Fruit fly (Drosophila melanogaster) whole organism, embryonic: ENCODE measurements around the gene InR.

Experiments
- Abd-B ChIP-seq: fragments of 200-800 bp; sonication (Bioruptor generic); optimal IDR thresholded peaks from 2 replicates; lab custom pipeline; 2018; ENCODE audit warnings: missing biosample characterization, mild to moderate bottlenecking, missing genetic modification characterization, moderate library complexity
- B-H2 ChIP-seq: fragments of 200-800 bp; sonication (Bioruptor generic); optimal IDR thresholded peaks from 2 replicates; lab custom pipeline; 2018; ENCODE audit warnings: missing biosample characterization, mild to moderate bottlenecking, missing genetic modification characterization
- Blimp-1 ChIP-seq: fragments of 200-800 bp; sonication (Bioruptor generic); optimal IDR thresholded peaks from 3 replicates; lab custom pipeline; 2018; ENCODE audit warnings: missing biosample characterization, missing genetic modification characterization, mild to moderate bottlenecking, moderate library complexity, missing genetic modification reagents
- CG10267 ChIP-seq: fragments of 200-800 bp; sonication (Bioruptor generic); optimal IDR thresholded peaks from 2 replicates; lab custom pipeline; 2018; ENCODE audit warnings: missing biosample characterization, mild to moderate bottlenecking, missing genetic modification characterization, moderate library complexity
- CG10543 ChIP-seq: fragments of 200-800 bp; sonication (Bioruptor generic); optimal IDR thresholded peaks from 3 replicates; lab custom pipeline; 2017; ENCODE audit warnings: missing biosample characterization, mild to moderate bottlenecking, missing genetic modification characterization, moderate library complexity
- CG14014 ChIP-seq: fragments of 200-800 bp; sonication (Bioruptor generic); IDR thresholded peaks from 2 replicates; pipeline ENCODE4 v1.3.6; 2022; ENCODE audit warnings: missing biosample characterization, missing genetic modification characterization
- CG15073 ChIP-seq: fragments of 200-800 bp; sonication (Bioruptor generic); optimal IDR thresholded peaks from 2 replicates; lab custom pipeline; 2016; ENCODE audit warnings: missing biosample characterization, missing genetic modification characterization
- CG15601 ChIP-seq: fragments of 200-800 bp; sonication (Bioruptor generic); optimal IDR thresholded peaks from 3 replicates; lab custom pipeline; 2019; ENCODE audit warnings: missing biosample characterization, mild to moderate bottlenecking, missing genetic modification characterization, moderate library complexity
- CG15696 ChIP-seq: fragments of 200-800 bp; sonication (Bioruptor generic); optimal IDR thresholded peaks from 2 replicates; lab custom pipeline; 2019; ENCODE audit warnings: missing biosample characterization, mild to moderate bottlenecking, missing genetic modification characterization, moderate library complexity
- CG17829 ChIP-seq: fragments of 200-800 bp; optimal IDR thresholded peaks from 2 replicates; lab custom pipeline; 2019; ENCODE audit warnings: missing biosample characterization, mild to moderate bottlenecking, missing genetic modification characterization, moderate library complexity
- CG17912 ChIP-seq: fragments of 200-800 bp; sonication (Bioruptor generic); optimal IDR thresholded peaks from 2 replicates; lab custom pipeline; 2018; ENCODE audit warnings: missing biosample characterization, mild to moderate bottlenecking, missing genetic modification characterization
- CG31441 ChIP-seq: fragments of 200-800 bp; sonication (Bioruptor generic); IDR thresholded peaks from 2 replicates; pipeline ENCODE4 v1.3.6; 2022; ENCODE audit warnings: missing biosample characterization, missing genetic modification characterization
- CG33213 ChIP-seq: fragments of 200-800 bp; sonication (Bioruptor generic); optimal IDR thresholded peaks from 3 replicates; lab custom pipeline; 2016; ENCODE audit warnings: missing biosample characterization, missing genetic modification characterization
- CG34224 ChIP-seq: fragments of 200-800 bp; sonication (Bioruptor generic); IDR thresholded peaks from 3 replicates; pipeline ENCODE4 v1.3.6; 2022; ENCODE audit warnings: missing biosample characterization, missing genetic modification characterization; ENCODE audit not compliant: partially characterized antibody
- CG4328 ChIP-seq: fragments of 200-800 bp; sonication (Bioruptor generic); optimal IDR thresholded peaks from 3 replicates; lab custom pipeline; 2017; ENCODE audit warnings: missing biosample characterization, missing genetic modification reagents, missing genetic modification characterization
- CG4424 ChIP-seq: fragments of 200-800 bp; sonication (Bioruptor generic); optimal IDR thresholded peaks from 3 replicates; lab custom pipeline; 2016; ENCODE audit warnings: missing biosample characterization, missing genetic modification characterization
- CG6689 ChIP-seq: fragments of 200-800 bp; sonication (Bioruptor generic); IDR thresholded peaks from 2 replicates; pipeline ENCODE4 v1.3.6; 2022; ENCODE audit warnings: missing biosample characterization, missing genetic modification characterization
- CG8478 ChIP-seq: fragments of >200 bp; optimal IDR thresholded peaks from 2 replicates; lab custom pipeline; 2018
- Dref ChIP-seq: fragments of 200-800 bp; sonication (Bioruptor generic); IDR thresholded peaks from 2 replicates; pipeline ENCODE4 v1.3.6; 2022; ENCODE audit warnings: missing biosample characterization, missing genetic modification characterization
- Fer1 ChIP-seq: fragments of 200-800 bp; sonication (Bioruptor generic); optimal IDR thresholded peaks from 2 replicates; lab custom pipeline; 2017; ENCODE audit warnings: missing biosample characterization, mild to moderate bottlenecking, missing genetic modification characterization
- GATAe ChIP-seq: fragments of 200-800 bp; sonication (Bioruptor generic); conservative IDR thresholded peaks from 2 replicates; pipeline ENCODE4 v1.3.6; 2022; ENCODE audit warnings: missing biosample characterization, missing genetic modification characterization
- H15 ChIP-seq: fragments of 200-800 bp; sonication (Bioruptor generic); IDR thresholded peaks from 3 replicates; pipeline ENCODE4 v1.3.6; 2022; ENCODE audit warnings: missing biosample characterization, missing genetic modification characterization
- Hey ChIP-seq: fragments of 200-800 bp; sonication (Bioruptor generic); optimal IDR thresholded peaks from 3 replicates; lab custom pipeline; 2018; ENCODE audit warnings: missing biosample characterization, mild to moderate bottlenecking, missing genetic modification characterization
- Mad ChIP-seq: fragments of 200-800 bp; sonication (Bioruptor generic); optimal IDR thresholded peaks from 2 replicates; lab custom pipeline; 2016; ENCODE audit warnings: missing biosample characterization, missing genetic modification characterization
- Meics ChIP-seq: fragments of 200-800 bp; sonication (Bioruptor generic); optimal IDR thresholded peaks from 2 replicates; lab custom pipeline; 2017; ENCODE audit warnings: missing biosample characterization, mild to moderate bottlenecking, missing genetic modification characterization
- Oaz ChIP-seq: fragments of 200-800 bp; sonication (Bioruptor generic); IDR thresholded peaks from 2 replicates; pipeline ENCODE4 v1.3.6; 2022; ENCODE audit warnings: missing biosample characterization, missing genetic modification characterization
- Sry-β ChIP-seq: fragments of 200-800 bp; sonication (Bioruptor generic); optimal IDR thresholded peaks from 2 replicates; lab custom pipeline; 2018; ENCODE audit warnings: missing biosample characterization, mild to moderate bottlenecking, missing genetic modification characterization, moderate library complexity
- Usf ChIP-seq: fragments of 200-800 bp; sonication (Bioruptor generic); optimal IDR thresholded peaks from 2 replicates; lab custom pipeline; 2017; ENCODE audit warnings: missing genotype, missing biosample characterization, missing genetic modification characterization
- al ChIP-seq: fragments of 200-800 bp; sonication (Bioruptor generic); IDR thresholded peaks from 2 replicates; pipeline ENCODE4 v1.3.6; 2022; ENCODE audit warnings: missing biosample characterization, missing genetic modification characterization
- ash1 ChIP-seq: fragments of 200-800 bp; sonication (Bioruptor generic); optimal IDR thresholded peaks from 2 replicates; lab custom pipeline; 2018; ENCODE audit warnings: missing biosample characterization, mild to moderate bottlenecking, missing genetic modification characterization
- cas ChIP-seq: fragments of 200-800 bp; sonication (Bioruptor generic); IDR thresholded peaks from 2 replicates; pipeline ENCODE4 v1.3.6; 2022; ENCODE audit warnings: missing biosample characterization, missing genetic modification characterization
- cato ChIP-seq: fragments of 200-800 bp; sonication (Bioruptor generic); optimal IDR thresholded peaks from 2 replicates; lab custom pipeline; 2016; ENCODE audit warnings: missing biosample characterization, missing genetic modification characterization, borderline replicate concordance
- ci ChIP-seq: fragments of 200-800 bp; sonication (Bioruptor generic); IDR thresholded peaks from 3 replicates; pipeline ENCODE4 v1.3.6; 2022; ENCODE audit warnings: missing biosample characterization, missing genetic modification characterization
- en ChIP-seq: fragments of 200-800 bp; sonication (Bioruptor generic); optimal IDR thresholded peaks from 2 replicates; lab custom pipeline; 2016; ENCODE audit warnings: missing biosample characterization, missing genetic modification characterization
- ftz-f1 ChIP-seq: fragments of 200-800 bp; sonication (Bioruptor generic); optimal IDR thresholded peaks from 2 replicates; lab custom pipeline; 2016; ENCODE audit warnings: missing biosample characterization, missing genetic modification characterization
- gsb ChIP-seq: fragments of 200-800 bp; sonication (Bioruptor generic); IDR thresholded peaks from 2 replicates; pipeline ENCODE4 v1.3.6; 2022; ENCODE audit warnings: missing biosample characterization, missing genetic modification characterization
- kah ChIP-seq: fragments of 200-800 bp; sonication (Bioruptor generic); optimal IDR thresholded peaks from 2 replicates; lab custom pipeline; 2018; ENCODE audit warnings: missing biosample characterization, mild to moderate bottlenecking, missing genetic modification characterization
- ken ChIP-seq: fragments of 200-800 bp; sonication (Bioruptor generic); IDR thresholded peaks from 3 replicates; pipeline ENCODE4 v1.3.6; 2022; ENCODE audit warnings: missing biosample characterization, missing genetic modification characterization
- lmd ChIP-seq: fragments of 200-800 bp; sonication (Bioruptor generic); IDR thresholded peaks from 2 replicates; pipeline ENCODE4 v1.3.6; 2022; ENCODE audit warnings: missing biosample characterization, missing genetic modification characterization
- oc ChIP-seq: fragments of 200-800 bp; sonication (Bioruptor generic); optimal IDR thresholded peaks from 2 replicates; lab custom pipeline; 2018; ENCODE audit warnings: missing biosample characterization, mild to moderate bottlenecking, missing genetic modification characterization, moderate library complexity
- odd ChIP-seq: fragments of 200-800 bp; sonication (Bioruptor generic); optimal IDR thresholded peaks from 2 replicates; lab custom pipeline; 2017; ENCODE audit warnings: missing biosample characterization, mild to moderate bottlenecking, missing genetic modification characterization
- pan ChIP-seq, 4 experiments: fragments of >200 bp in 3 of 4; fragments of 200-800 bp in 1 of 4; sonication (Bioruptor generic) in 1 of 4; optimal IDR thresholded peaks in 3 of 4; IDR thresholded peaks in 1 of 4; 2 replicates each; pipeline versions ENCODE4 v1.3.6 to Lab custom; 2017 to 2022; ENCODE audit warnings: missing biosample characterization in 2 of 4, missing genetic modification characterization in 2 of 4, mixed read lengths in 1 of 4
- peb ChIP-seq: fragments of 200-800 bp; sonication (Bioruptor generic); IDR thresholded peaks from 2 replicates; pipeline ENCODE4 v1.3.6; 2022; ENCODE audit warnings: missing biosample characterization, missing genetic modification characterization
- phol ChIP-seq: fragments of 200-800 bp; sonication (Bioruptor generic); optimal IDR thresholded peaks from 3 replicates; lab custom pipeline; 2018; ENCODE audit warnings: missing biosample characterization, mild to moderate bottlenecking, missing genetic modification characterization, moderate library complexity
- pros ChIP-seq: fragments of 200-800 bp; sonication (Bioruptor generic); optimal IDR thresholded peaks from 3 replicates; lab custom pipeline; 2019; ENCODE audit warnings: missing biosample characterization, mild to moderate bottlenecking, missing genetic modification characterization, moderate library complexity
- pzg ChIP-seq: fragments of 200-800 bp; sonication (Bioruptor generic); optimal IDR thresholded peaks from 3 replicates; lab custom pipeline; 2018; ENCODE audit warnings: missing biosample characterization, mild to moderate bottlenecking, missing genetic modification characterization, moderate library complexity
- run ChIP-seq: fragments of 200-800 bp; sonication (Bioruptor generic); optimal IDR thresholded peaks from 3 replicates; lab custom pipeline; 2018; ENCODE audit warnings: missing biosample characterization, mild to moderate bottlenecking, missing genetic modification characterization
- so ChIP-seq: fragments of 200-800 bp; sonication (Bioruptor generic); IDR thresholded peaks from 3 replicates; pipeline ENCODE4 v1.3.6; 2022; ENCODE audit warnings: missing biosample characterization, missing genetic modification characterization
- trh ChIP-seq: fragments of 200-800 bp; sonication (Bioruptor generic); optimal IDR thresholded peaks from 2 replicates; lab custom pipeline; 2016; ENCODE audit warnings: missing biosample characterization, missing genetic modification characterization
- wdn ChIP-seq: fragments of 200-800 bp; sonication (Bioruptor generic); IDR thresholded peaks from 2 replicates; pipeline ENCODE4 v1.3.6; 2022; ENCODE audit warnings: missing biosample characterization, missing genetic modification characterization
- zfh1 ChIP-seq: fragments of 200-800 bp; sonication (Bioruptor generic); IDR thresholded peaks from 3 replicates; pipeline ENCODE4 v1.3.6; 2022; ENCODE audit warnings: missing biosample characterization, missing genetic modification characterization

The InR gene

DNA sequence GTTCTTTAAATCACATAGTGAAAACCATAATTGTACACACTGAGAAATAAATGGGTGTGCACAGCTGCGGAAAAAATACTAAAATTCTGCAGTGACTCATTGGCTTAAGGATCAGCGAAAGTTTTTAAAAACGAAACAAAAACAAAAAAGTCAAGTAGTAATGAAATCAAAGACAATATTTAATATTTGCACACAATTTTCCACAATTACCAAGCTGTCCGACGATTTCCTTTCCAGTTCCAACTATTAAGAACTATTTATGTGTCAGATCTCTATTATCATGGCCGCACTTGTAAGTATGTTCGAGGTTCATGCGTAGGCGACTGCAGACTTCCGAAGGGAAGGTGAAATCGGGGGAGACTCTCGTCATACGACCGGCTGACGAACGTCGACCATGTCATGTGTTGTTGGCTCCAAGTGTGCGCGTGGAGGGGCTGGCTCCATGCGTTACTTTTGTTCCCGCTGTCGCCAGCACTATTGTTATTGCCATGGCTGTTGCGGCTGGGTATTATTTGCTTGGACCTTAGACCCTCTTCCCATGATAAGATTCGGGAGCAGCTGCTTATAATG, 4.2 kb downstream of the InR start (continued):
- TF ChIP-seq cato (no peak), phol (peak; percentile 69), CG33213 (no peak), Sry-β (no peak), CG6689 (GFP tag; lab: Robert Waterston, UW) (no peak), CG15073 (no peak), zfh1 (GFP tag; lab: Robert Waterston, UW) (no peak), H15 (GFP tag; lab: Robert Waterston, UW) (no peak), CG15601 (tag; lab: Kevin White, UChicago) (peak; percentile 12), CG17912 (no peak), CG10543 (GFP tag; lab: Kevin White, UChicago) (peak; percentile 57), lmd (no peak), so (GFP tag; lab: Robert Waterston, UW) (no peak), Fer1 (peak; percentile 57), Abd-B (GFP tag; lab: Kevin White, UChicago) (peak; percentile 48), Hey (tag; lab: Kevin White, UChicago) (peak; percentile 18), ftz-f1 (GFP tag; lab: Kevin White, UChicago) (peak; percentile 72), Blimp-1 (GFP tag; lab: Kevin White, UChicago) (peak; percentile 61), kah (GFP tag; lab: Kevin White, UChicago) (no peak), trh (no peak), GATAe (GFP tag; lab: Robert Waterston, UW) (no peak), cas (GFP tag; lab: Robert Waterston, UW) (no peak), CG15696 (peak; percentile 10), Dref (GFP tag; lab: Robert Waterston, UW) (no peak), CG14014 (GFP tag; lab: Robert Waterston, UW) (no peak), Mad (GFP tag; lab: Kevin White, UChicago) (no peak), CG31441 (GFP tag; lab: Robert Waterston, UW) (no peak), gsb (no peak), run (tag; lab: Kevin White, UChicago) (peak; percentile 31), ken (GFP tag; lab: Robert Waterston, UW) (no peak), B-H2 (GFP tag; lab: Kevin White, UChicago) (peak; percentile 22), CG17829 (tag; lab: Kevin White, UChicago) (peak; percentile 10), ash1 (peak; percentile 26), Meics (GFP tag; lab: Kevin White, UChicago) (peak; percentile 79), en (peak; percentile 42), wdn (no peak), oc (peak; percentile 5), CG10267 (tag; lab: Kevin White, UChicago) (peak; percentile 33), pan (optimal IDR thresholded peaks at IDR 0.05; lab: Kevin White, UChicago) (no peak), pan (GFP tag; optimal IDR thresholded peaks at IDR 0.05 in 1 of 2, IDR thresholded peaks at IDR 0.05 in 1 of 2) (no peak), CG4424 (GFP tag; lab: Kevin White, UChicago) (peak; percentile 60), Usf (peak; percentile 31), Oaz (GFP tag; lab: Robert Waterston, UW) (no peak), al (GFP tag; lab: Robert Waterston, UW) (no peak), pros (no peak), CG34224 (GFP tag; lab: Robert Waterston, UW) (no peak), CG4328 (GFP tag; lab: Kevin White, UChicago) (no peak), odd (GFP tag; lab: Kevin White, UChicago) (no peak), peb (GFP tag; lab: Robert Waterston, UW) (no peak), ci (GFP tag; lab: Robert Waterston, UW) (no peak), pzg (no peak), CG8478 (no peak)
